Fruit fly (Drosophila melanogaster): ENCODE data around the gene Acp62F.

Gene Acp62F

dm6 chr3L:2727023-2727422, 12.5 kb upstream of the Acp62F start:
- TF ChIP-seq CG16779 (tag; optimal IDR thresholded peaks at IDR 0.05), result no peak
- no peak for TF ChIP-seq Blimp-1 (GFP tag; optimal IDR thresholded peaks at IDR 0.05)
- 0 out of 2 replicates have a peak, but pooled peaks have one; percentile 25 for TF ChIP-seq CG11294 (GFP tag; IDR thresholded peaks at IDR 0.05)
- peak; percentile 16; the same call in 1 of the 3 replicates for TF ChIP-seq CG6163 (GFP tag; IDR thresholded peaks at IDR 0.05)
- TF ChIP-seq CG8119 (GFP tag; IDR thresholded peaks at IDR 0.05), result peak; percentile 69; the same call in 2 of the 3 replicates
- TF ChIP-seq net (GFP tag; optimal IDR thresholded peaks at IDR 0.05), result peak; percentile 15
- peak; percentile 48; the same call in 1 of the 2 replicates for TF ChIP-seq Gug (GFP tag; IDR thresholded peaks at IDR 0.05)
- TF ChIP-seq CG15336 (GFP tag; IDR thresholded peaks at IDR 0.05), result peak; percentile 59; the same call in 1 of the 2 replicates
- TF ChIP-seq eg (GFP tag; IDR thresholded peaks at IDR 0.05), result peak; percentile 77
- no peak for TF ChIP-seq fd85E (GFP tag; optimal IDR thresholded peaks at IDR 0.05)
- TF ChIP-seq acj6 (GFP tag; optimal IDR thresholded peaks at IDR 0.05), result no peak

- peak; percentile 53 for TF ChIP-seq Eip78C (GFP tag)
- peak; percentile 42 for TF ChIP-seq CG6276 (GFP tag; optimal IDR thresholded peaks at IDR 0.05)
- TF ChIP-seq Hr4 (GFP tag; optimal IDR thresholded peaks at IDR 0.05), result peak; percentile 35
- TF ChIP-seq CG15336 (GFP tag; IDR thresholded peaks at IDR 0.05), result peak; percentile 58; the same call in 1 of the 2 replicates
- no peak for TF ChIP-seq ss (GFP tag; optimal IDR thresholded peaks at IDR 0.05)
- no peak for TF ChIP-seq Smox (GFP tag; optimal IDR thresholded peaks at IDR 0.05)
- TF ChIP-seq CG10669 (GFP tag; optimal IDR thresholded peaks at IDR 0.05), result no peak
- peak; percentile 65 for TF ChIP-seq eg (GFP tag; IDR thresholded peaks at IDR 0.05)
- TF ChIP-seq CG6163 (GFP tag; IDR thresholded peaks at IDR 0.05), result 0 out of 3 replicates have a peak, but pooled peaks have one; percentile 25
- TF ChIP-seq CG31627 (GFP tag; optimal IDR thresholded peaks at IDR 0.05), result no peak
- no peak for TF ChIP-seq achi (GFP tag; optimal IDR thresholded peaks at IDR 0.05)
- TF ChIP-seq CG34406 (GFP tag; optimal IDR thresholded peaks at IDR 0.05), result no peak
- TF ChIP-seq spab (GFP tag; optimal IDR thresholded peaks at IDR 0.05), result no peak
- TF ChIP-seq pdm3 (GFP tag; optimal IDR thresholded peaks at IDR 0.05), result no peak
- peak; percentile 29 for TF ChIP-seq CG32006 (GFP tag; optimal IDR thresholded peaks at IDR 0.05)
- no peak for TF ChIP-seq Ets21C (GFP tag; optimal IDR thresholded peaks at IDR 0.05)
- TF ChIP-seq Gug (GFP tag; IDR thresholded peaks at IDR 0.05), result peak; percentile 40; the same call in 1 of the 2 replicates
- peak; percentile 47; the same call in 1 of the 3 replicates for TF ChIP-seq CG8119 (GFP tag; IDR thresholded peaks at IDR 0.05)
These were observed 8.6 kb upstream of the Acp62F start for dm6 chr3L:2730911-2731310.

- TF ChIP-seq CG11902 (GFP tag; optimal IDR thresholded peaks at IDR 0.05) (no peak), Eip78C (GFP tag) (peak; percentile 72), Ets21C (GFP tag; optimal IDR thresholded peaks at IDR 0.05) (peak; percentile 10), achi (GFP tag; optimal IDR thresholded peaks at IDR 0.05) (peak; percentile 36), CG8119 (GFP tag; IDR thresholded peaks at IDR 0.05) (peak; percentile 64), cyc (GFP tag; optimal IDR thresholded peaks at IDR 0.05) (no peak), fd59A (GFP tag; optimal IDR thresholded peaks at IDR 0.05) (no peak), CG8319 (GFP tag; optimal IDR thresholded peaks at IDR 0.05) (peak; percentile 2), salr (GFP tag; optimal IDR thresholded peaks at IDR 0.05) (peak in 1 of 2 experiments; percentile 7), Blimp-1 (GFP tag; optimal IDR thresholded peaks at IDR 0.05) (no peak), Met (GFP tag; optimal IDR thresholded peaks at IDR 0.05) (peak; percentile 33), CG6808 (GFP tag; optimal IDR thresholded peaks at IDR 0.05) (no peak), CG6276 (GFP tag; optimal IDR thresholded peaks at IDR 0.05) (peak; percentile 64), Ets96B (tag; optimal IDR thresholded peaks at IDR 0.05) (no peak), Hr39 (GFP tag; optimal IDR thresholded peaks at IDR 0.05) (peak; percentile 62), CG11294 (GFP tag; IDR thresholded peaks at IDR 0.05) (peak; percentile 61; the same call in 1 of the 2 replicates), Sox15 (GFP tag; optimal IDR thresholded peaks at IDR 0.05) (no peak), topi (GFP tag; optimal IDR thresholded peaks at IDR 0.05) (peak; percentile 18), CG32006 (GFP tag; optimal IDR thresholded peaks at IDR 0.05) (peak; percentile 71), Sox102F (GFP tag; optimal IDR thresholded peaks at IDR 0.05) (no peak), CG16779 (tag; optimal IDR thresholded peaks at IDR 0.05) (no peak), fkh (GFP tag; optimal IDR thresholded peaks at IDR 0.05) (no peak), Hr4 (GFP tag; optimal IDR thresholded peaks at IDR 0.05) (peak; percentile 81), dsx (GFP tag; optimal IDR thresholded peaks at IDR 0.05; ENCODE audit: poor library complexity, severe bottlenecking) (no peak), CG3919 (GFP tag; optimal IDR thresholded peaks at IDR 0.05) (peak; percentile 54), svp (GFP tag) (no peak), CG3032 (tag; optimal IDR thresholded peaks at IDR 0.05) (no peak), spab (GFP tag; optimal IDR thresholded peaks at IDR 0.05) (no peak), Eip75B (GFP tag; optimal IDR thresholded peaks at IDR 0.05) (peak; percentile 20), Hr38 (GFP tag; optimal IDR thresholded peaks at IDR 0.05) (no peak), esn (GFP tag; optimal IDR thresholded peaks at IDR 0.05) (no peak), fd85E (GFP tag; optimal IDR thresholded peaks at IDR 0.05) (no peak), CG10669 (GFP tag; optimal IDR thresholded peaks at IDR 0.05) (peak; percentile 9), dac (GFP tag; optimal IDR thresholded peaks at IDR 0.05) (no peak)
These were observed 6.3 kb upstream of the Acp62F start for dm6 chr3L:2733208-2733607.
